Worm (Caenorhabditis elegans) whole organism, L3 larva: ENCODE measurements around the gene F58A6.1.

Experiments used
- ama-1 ChIP-seq: fragments of 150-350 bp; optimal IDR thresholded peaks from 2 replicates; lab custom pipeline; 2018
- egl-27 ChIP-seq: sonication (generic microtip); optimal IDR thresholded peaks from 4 replicates; lab custom pipeline; 2017; ENCODE audit warnings: missing biosample characterization, missing genetic modification reagents, missing genetic modification characterization
- elt-1 ChIP-seq: fragments of 150-350 bp; optimal IDR thresholded peaks from 2 replicates; lab custom pipeline; 2014; ENCODE audit warnings: missing biosample characterization, missing genetic modification characterization
- pha-4 ChIP-seq: fragments of 150-350 bp; optimal IDR thresholded peaks from 2 replicates; lab custom pipeline; 2014; ENCODE audit warnings: missing biosample characterization, missing genetic modification reagents, missing genetic modification characterization
- tbx-2 ChIP-seq: sonication (generic microtip); optimal IDR thresholded peaks from 2 replicates; lab custom pipeline; 2016; ENCODE audit warnings: mild to moderate bottlenecking, missing genetic modification characterization, missing compliant biosample characterization
- ztf-11 ChIP-seq: fragments of 150-350 bp; optimal IDR thresholded peaks from 2 replicates; lab custom pipeline; 2014; ENCODE audit warnings: missing biosample characterization, missing genetic modification characterization

- TF ChIP-seq ztf-11 (tag; lab: Kevin White, UChicago) = no peak
- TF ChIP-seq ama-1 (lab: Kevin White, UChicago) = no peak
- no peak for TF ChIP-seq egl-27 (tag; lab: Kevin White, UChicago)
- no peak for TF ChIP-seq pha-4 (tag; lab: Kevin White, UChicago)
- TF ChIP-seq elt-1 (tag; lab: Kevin White, UChicago) = no peak
- TF ChIP-seq tbx-2 (tag; lab: Kevin White, UChicago) = no peak
These were observed 28.2 kb downstream of the F58A6.1 start, which contains the start of gene srb-1 for ce11 chrII:5170932-5171331.
